Worm (Caenorhabditis elegans): ENCODE data around the gene abu-10.
A peak's percentile ranks its signal among the peaks of the same experiment; 100 is the strongest.

abu-10 gene

ce11 chrX:3766552-3766951 is 31.4 kb upstream of the abu-10 start, which contains the start of gene F47B7.4:
TSS of gene F47B7.4 (minus strand) at chrX:3766652.
- TF ChIP-seq dmd-4 (tag; optimal IDR thresholded peaks at IDR 0.05) (no peak), gmeb-1 (tag; optimal IDR thresholded peaks at IDR 0.05) (no peak), crh-2 (tag; optimal IDR thresholded peaks at IDR 0.05) (no peak), ztf-1 (GFP tag; conservative IDR thresholded peaks at IDR 0.05) (no peak), nhr-129 (tag; optimal IDR thresholded peaks at IDR 0.05) (no peak), skn-1 (tag; optimal IDR thresholded peaks at IDR 0.05) (no peak)

ce11 chrX:3768717-3769116 is 29.3 kb upstream of the abu-10 start, which contains the start of gene F47B7.5:
TSS of gene F47B7.5 (minus strand) at chrX:3768817.
- TF ChIP-seq alr-1 (tag; optimal IDR thresholded peaks at IDR 0.05) (no peak), nhr-23 (tag; optimal IDR thresholded peaks at IDR 0.05) (no peak), nhr-6 (tag; optimal IDR thresholded peaks at IDR 0.05) (no peak), mdl-1 (tag; optimal IDR thresholded peaks at IDR 0.05) (no peak), sma-9 (GFP tag; optimal IDR thresholded peaks at IDR 0.05) (no peak), sma-9 (tag; optimal IDR thresholded peaks at IDR 0.05) (no peak), nhr-10 (tag; optimal IDR thresholded peaks at IDR 0.05) (no peak), nhr-21 (tag; optimal IDR thresholded peaks at IDR 0.05) (no peak), nhr-129 (tag; optimal IDR thresholded peaks at IDR 0.05) (no peak), ama-1 (optimal IDR thresholded peaks at IDR 0.05) (no peak), mab-5 (tag; optimal IDR thresholded peaks at IDR 0.05) (no peak), skn-1 (tag; optimal IDR thresholded peaks at IDR 0.05) (no peak), lsy-2 (tag; optimal IDR thresholded peaks at IDR 0.05) (no peak), unc-62 (GFP tag; optimal IDR thresholded peaks at IDR 0.05) (no peak), fos-1 (tag; optimal IDR thresholded peaks at IDR 0.05) (no peak), gmeb-1 (tag; optimal IDR thresholded peaks at IDR 0.05) (no peak), elt-3 (tag; optimal IDR thresholded peaks at IDR 0.05) (no peak), sem-4 (tag; optimal IDR thresholded peaks at IDR 0.05) (no peak), nhr-11 (tag; optimal IDR thresholded peaks at IDR 0.05) (no peak)

ce11 chrX:3772405-3772804 is 25.6 kb upstream of the abu-10 start, which contains the start of gene F47B7.2:
TSS of gene F47B7.2 (plus strand) at chrX:3772762.
- TF ChIP-seq unc-39 (tag; optimal IDR thresholded peaks at IDR 0.05) (no peak), gmeb-1 (tag; optimal IDR thresholded peaks at IDR 0.05) (peak; percentile 38), sma-9 (GFP tag; optimal IDR thresholded peaks at IDR 0.05) (peak; percentile 19), sma-9 (tag; optimal IDR thresholded peaks at IDR 0.05) (no peak), lsy-2 (tag; optimal IDR thresholded peaks at IDR 0.05) (peak in 1 of 2 experiments; percentile 21), crh-2 (tag; optimal IDR thresholded peaks at IDR 0.05) (peak; percentile 17), blmp-1 (tag; optimal IDR thresholded peaks at IDR 0.05; ENCODE audit: insufficient read depth) (no peak), dmd-4 (tag; optimal IDR thresholded peaks at IDR 0.05) (no peak), sem-4 (tag; optimal IDR thresholded peaks at IDR 0.05) (peak; percentile 15), Y55F3AM.14 (GFP tag; optimal IDR thresholded peaks at IDR 0.05) (no peak), fos-1 (tag; optimal IDR thresholded peaks at IDR 0.05) (peak; percentile 13), R02D3.7 (tag; optimal IDR thresholded peaks at IDR 0.05) (no peak), ZK546.5 (tag; optimal IDR thresholded peaks at IDR 0.05) (no peak), F13H6.1 (tag; optimal IDR thresholded peaks at IDR 0.05) (no peak), nhr-11 (tag; optimal IDR thresholded peaks at IDR 0.05) (no peak), unc-55 (GFP tag; optimal IDR thresholded peaks at IDR 0.05) (peak; percentile 64), C34F6.9 (tag; optimal IDR thresholded peaks at IDR 0.05) (peak; percentile 57), egl-27 (tag; optimal IDR thresholded peaks at IDR 0.05) (no peak)

ce11 chrX:3773233-3773632 is 24.7 kb upstream of the abu-10 start:
- TF ChIP-seq mbf-1 (tag; optimal IDR thresholded peaks at IDR 0.05) (no peak), nhr-21 (tag; optimal IDR thresholded peaks at IDR 0.05) (no peak), Y55F3AM.14 (GFP tag; optimal IDR thresholded peaks at IDR 0.05) (no peak), nhr-10 (tag; optimal IDR thresholded peaks at IDR 0.05) (no peak), lin-39 (tag; optimal IDR thresholded peaks at IDR 0.05) (no peak), blmp-1 (tag; optimal IDR thresholded peaks at IDR 0.05; ENCODE audit: insufficient read depth) (peak; percentile 32), ztf-1 (GFP tag; conservative IDR thresholded peaks at IDR 0.05) (no peak)

DNA sequence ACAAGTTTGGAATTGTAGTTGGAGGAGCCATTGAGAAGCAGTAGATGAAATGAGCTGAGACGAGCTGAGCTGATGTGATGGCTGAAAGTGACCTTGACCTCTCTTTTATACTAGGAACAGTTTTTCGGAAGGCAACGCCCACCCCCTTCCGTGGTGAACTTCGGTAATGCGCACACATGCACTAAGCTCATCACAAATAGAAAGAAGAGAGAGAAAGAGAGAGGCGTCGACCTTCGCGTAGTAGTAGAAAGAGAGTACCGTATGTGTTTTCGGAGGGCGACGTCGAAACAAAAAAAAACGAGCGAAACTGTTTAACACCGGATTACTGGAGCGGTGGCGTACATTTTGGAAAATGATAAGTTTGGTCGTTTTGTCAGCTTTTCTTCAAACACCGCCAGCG is 16.9 kb upstream of the abu-10 start, which contains the start of gene marg-1:
TSS of gene marg-1 (minus strand) at position 101 of the 400 bp plus-strand sequence.
- no peak for TF ChIP-seq egl-27 (tag; optimal IDR thresholded peaks at IDR 0.05)
- no peak for TF ChIP-seq sma-3 (GFP tag; optimal IDR thresholded peaks at IDR 0.05)
- no peak for TF ChIP-seq fos-1 (tag; optimal IDR thresholded peaks at IDR 0.05)
- no peak for TF ChIP-seq crh-2 (tag; optimal IDR thresholded peaks at IDR 0.05)
- no peak for TF ChIP-seq zag-1 (tag; optimal IDR thresholded peaks at IDR 0.05)
- TF ChIP-seq F13H6.1 (tag; optimal IDR thresholded peaks at IDR 0.05) = no peak
- TF ChIP-seq lin-39 (tag; optimal IDR thresholded peaks at IDR 0.05) = no peak
- no peak for TF ChIP-seq mbf-1 (tag; optimal IDR thresholded peaks at IDR 0.05)
- no peak for TF ChIP-seq sem-4 (tag; optimal IDR thresholded peaks at IDR 0.05)
- no peak for TF ChIP-seq elt-1 (tag; optimal IDR thresholded peaks at IDR 0.05)
- no peak for TF ChIP-seq nhr-10 (tag; optimal IDR thresholded peaks at IDR 0.05)
- no peak for TF ChIP-seq mab-5 (tag; optimal IDR thresholded peaks at IDR 0.05)
- no peak for TF ChIP-seq blmp-1 (tag; optimal IDR thresholded peaks at IDR 0.05; ENCODE audit: insufficient read depth)
- no peak for TF ChIP-seq nhr-23 (tag; optimal IDR thresholded peaks at IDR 0.05)
- no peak for TF ChIP-seq nhr-21 (tag; optimal IDR thresholded peaks at IDR 0.05)
- no peak for TF ChIP-seq ceh-82 (tag; optimal IDR thresholded peaks at IDR 0.05)
